Fruit fly (Drosophila melanogaster): ENCODE data around the gene f.
A peak's percentile ranks its signal among the peaks of the same experiment; 100 is the strongest.

f gene

dm6 chrX:17293385-17293784 is 60.6 kb downstream of the f start (continued):
- no peak for TF ChIP-seq emc (GFP tag; optimal IDR thresholded peaks at IDR 0.05)
- no peak for TF ChIP-seq bowl (GFP tag; IDR thresholded peaks at IDR 0.05)
- peak in 1 of 3 experiments; percentile 10 for TF ChIP-seq lola (GFP tag; optimal IDR thresholded peaks at IDR 0.05)
- TF ChIP-seq rib (GFP tag; IDR thresholded peaks at IDR 0.05): no peak
- TF ChIP-seq ewg (GFP tag; optimal IDR thresholded peaks at IDR 0.05): peak; percentile 0
- TF ChIP-seq bbx (GFP tag; IDR thresholded peaks at IDR 0.05; ENCODE audit: partially characterized antibody): no peak
- no peak for TF ChIP-seq CG1647 (GFP tag; optimal IDR thresholded peaks at IDR 0.05)
- TF ChIP-seq ERR (GFP tag; optimal IDR thresholded peaks at IDR 0.05): no peak
- no peak for TF ChIP-seq CG3407 (GFP tag; optimal IDR thresholded peaks at IDR 0.05)
- no peak for TF ChIP-seq MTF-1 (GFP tag; optimal IDR thresholded peaks at IDR 0.05; ENCODE audit: borderline replicate concordance)
- TF ChIP-seq CG1233 (GFP tag; optimal IDR thresholded peaks at IDR 0.05): peak; percentile 40
- TF ChIP-seq CG33557 (GFP tag; optimal IDR thresholded peaks at IDR 0.05): no peak
- no peak for TF ChIP-seq onecut (GFP tag; IDR thresholded peaks at IDR 0.05)
- TF ChIP-seq Dll (GFP tag; IDR thresholded peaks at IDR 0.05; ENCODE audit: partially characterized antibody): no peak
- TF ChIP-seq ranshi (GFP tag; IDR thresholded peaks at IDR 0.05): peak; percentile 65
- TF ChIP-seq Dek (tag; optimal IDR thresholded peaks at IDR 0.05): no peak
- TF ChIP-seq pb (GFP tag; optimal IDR thresholded peaks at IDR 0.05): no peak
- TF ChIP-seq Rfx (GFP tag; IDR thresholded peaks at IDR 0.05): peak; percentile 69
- no peak for TF ChIP-seq Opbp (GFP tag; IDR thresholded peaks at IDR 0.05; ENCODE audit: partially characterized antibody)
- peak; percentile 63 for TF ChIP-seq CG18262 (tag; optimal IDR thresholded peaks at IDR 0.05)
- TF ChIP-seq chif (GFP tag; optimal IDR thresholded peaks at IDR 0.05): no peak
- peak in 1 of 2 experiments; percentile 57 for TF ChIP-seq bsh (GFP tag; optimal IDR thresholded peaks at IDR 0.05)
- no peak for TF ChIP-seq ttk (GFP tag; IDR thresholded peaks at IDR 0.05)
- TF ChIP-seq odd (GFP tag; optimal IDR thresholded peaks at IDR 0.05): no peak
- no peak for TF ChIP-seq zfh2 (GFP tag; optimal IDR thresholded peaks at IDR 0.05)
- peak; percentile 78 for TF ChIP-seq CG2678 (tag; optimal IDR thresholded peaks at IDR 0.05)
- peak; percentile 35; the same call in 2 of the 3 replicates for TF ChIP-seq B-H1 (GFP tag; IDR thresholded peaks at IDR 0.05)
- TF ChIP-seq fd3F (GFP tag; optimal IDR thresholded peaks at IDR 0.05): peak; percentile 59
- TF ChIP-seq ci (GFP tag; IDR thresholded peaks at IDR 0.05): 0 out of 3 replicates have a peak, but pooled peaks have one; percentile 12
- no peak for TF ChIP-seq HmgZ (tag; optimal IDR thresholded peaks at IDR 0.05)
- TF ChIP-seq HHEX (GFP tag; optimal IDR thresholded peaks at IDR 0.05): peak; percentile 49
- no peak for TF ChIP-seq lbe (GFP tag; optimal IDR thresholded peaks at IDR 0.05)
- TF ChIP-seq H15 (GFP tag; IDR thresholded peaks at IDR 0.05): 0 out of 3 replicates have a peak, but pooled peaks have one; percentile 46
- no peak for TF ChIP-seq slp2 (GFP tag; optimal IDR thresholded peaks at IDR 0.05)
- peak; percentile 35 for TF ChIP-seq Xbp1 (GFP tag; optimal IDR thresholded peaks at IDR 0.05)
- peak; percentile 49 for TF ChIP-seq bcd (GFP tag; optimal IDR thresholded peaks at IDR 0.05)
- TF ChIP-seq gro (GFP tag; optimal IDR thresholded peaks at IDR 0.05): no peak
- no peak for TF ChIP-seq scrt (GFP tag; optimal IDR thresholded peaks at IDR 0.05)
- TF ChIP-seq CG11456 (GFP tag; IDR thresholded peaks at IDR 0.05): no peak
- no peak for TF ChIP-seq HLH4C (GFP tag; IDR thresholded peaks at IDR 0.05; ENCODE audit: partially characterized antibody)
- peak; percentile 52 for TF ChIP-seq Asciz (GFP tag; optimal IDR thresholded peaks at IDR 0.05)
- TF ChIP-seq CG9609 (GFP tag; optimal IDR thresholded peaks at IDR 0.05): no peak
- no peak for TF ChIP-seq CG1024 (GFP tag; IDR thresholded peaks at IDR 0.05)
- TF ChIP-seq CG6654 (GFP tag; optimal IDR thresholded peaks at IDR 0.05): no peak
- no peak for TF ChIP-seq nerfin-2 (GFP tag; IDR thresholded peaks at IDR 0.05; ENCODE audit: partially characterized antibody)
- TF ChIP-seq amos (GFP tag; IDR thresholded peaks at IDR 0.05; ENCODE audit: partially characterized antibody): no peak
- TF ChIP-seq HLHmδ (GFP tag; optimal IDR thresholded peaks at IDR 0.05): no peak
- TF ChIP-seq stwl (tag; optimal IDR thresholded peaks at IDR 0.05): no peak
- TF ChIP-seq CG17361 (GFP tag; IDR thresholded peaks at IDR 0.05): peak; percentile 75; the same call in 1 of the 3 replicates
- TF ChIP-seq ind (GFP tag; optimal IDR thresholded peaks at IDR 0.05): peak; percentile 46

Measured in whole organism, embryonic.